Comparison of ENCODE assay signal across 3 fruit fly cellular contexts in the genomic region with DNA sequence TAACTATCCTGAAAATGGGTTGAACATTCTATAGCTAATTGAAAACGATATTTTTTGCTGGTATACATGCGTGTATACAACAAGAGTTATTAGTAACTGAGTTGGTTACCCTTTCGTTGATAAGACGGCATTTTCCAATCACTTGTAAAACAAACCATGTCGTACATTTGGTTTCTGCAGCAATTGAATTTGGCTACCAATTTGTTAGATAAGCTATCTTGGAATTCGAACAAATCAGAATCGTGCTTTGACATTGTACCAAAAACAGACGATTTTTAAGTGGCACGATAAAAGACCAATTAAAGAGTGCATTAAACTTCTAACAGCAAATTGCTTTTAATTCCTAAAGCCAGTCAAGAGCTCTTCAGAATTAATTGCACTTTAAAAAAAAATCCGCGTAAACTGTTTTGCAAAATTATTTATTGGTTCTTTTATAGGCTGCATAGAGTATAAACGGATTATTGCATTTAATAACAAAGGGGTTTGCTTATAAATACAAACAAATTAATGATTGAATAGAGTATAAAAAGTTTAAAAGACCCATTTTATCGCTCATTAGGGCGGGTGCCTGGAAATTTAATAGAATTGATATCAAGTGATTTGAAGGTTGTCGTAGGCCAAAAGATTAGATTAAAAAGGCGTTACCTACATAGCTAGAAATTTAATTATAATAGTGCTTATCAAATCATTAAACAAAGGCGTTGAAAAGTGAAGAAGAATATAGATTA.
A peak's percentile ranks its signal among the peaks of the same experiment; 100 is the strongest.
TF ChIP-seq lines count a peak whose summit lies in the region.

No protein-coding gene starts in this region.

- TF ChIP-seq CTCF in whole organism, embryonic (GFP tag; optimal IDR thresholded peaks at IDR 0.05; lab: Kevin White, UChicago), result no peak

TF ChIP-seq in whole organism, adult, 20 proteins besides CTCF, POLR2A, EP300 and RAD21:
- TF ChIP-seq CG7045 (GFP tag; optimal IDR thresholded peaks at IDR 0.05; lab: Kevin White, UChicago) (no peak), tj (GFP tag; optimal IDR thresholded peaks at IDR 0.05; lab: Kevin White, UChicago) (no peak), kay (GFP tag; lab: Kevin White, UChicago; ENCODE audit: borderline replicate concordance) (peak; percentile 8)

TF ChIP-seq in whole organism, embryonic, 481 proteins besides CTCF, POLR2A, EP300 and RAD21:
- TF ChIP-seq NC2β (GFP tag; optimal IDR thresholded peaks at IDR 0.05; lab: Kevin White, UChicago), result no peak
- peak; percentile 27 for TF ChIP-seq sug (tag; optimal IDR thresholded peaks at IDR 0.05; lab: Kevin White, UChicago)
- TF ChIP-seq sens-2 (GFP tag; IDR thresholded peaks at IDR 0.05; lab: Robert Waterston, UW), result 0 out of 2 replicates have a peak, but pooled peaks have one; percentile 34
- peak; percentile 60 for TF ChIP-seq D19A (tag; optimal IDR thresholded peaks at IDR 0.05; lab: Kevin White, UChicago)
- peak; percentile 2 for TF ChIP-seq grn (GFP tag; optimal IDR thresholded peaks at IDR 0.05; lab: Kevin White, UChicago)
- TF ChIP-seq Xrp1 (GFP tag; IDR thresholded peaks at IDR 0.05; lab: Robert Waterston, UW), result 0 out of 2 replicates have a peak, but pooled peaks have one; percentile 6
- TF ChIP-seq CG4617 (GFP tag; optimal IDR thresholded peaks at IDR 0.05; lab: Kevin White, UChicago; ENCODE audit: borderline replicate concordance), result no peak
- peak; percentile 94 for TF ChIP-seq mirr (GFP tag; optimal IDR thresholded peaks at IDR 0.05; lab: Kevin White, UChicago)
- peak; percentile 52 for TF ChIP-seq sens (GFP tag; lab: Kevin White, UChicago)
- no peak for TF ChIP-seq gro (GFP tag; optimal IDR thresholded peaks at IDR 0.05; lab: Kevin White, UChicago)
- peak; percentile 25 for TF ChIP-seq CG15269 (tag; optimal IDR thresholded peaks at IDR 0.05; lab: Kevin White, UChicago)
- TF ChIP-seq caup (GFP tag; optimal IDR thresholded peaks at IDR 0.05; lab: Kevin White, UChicago; ENCODE audit: severe bottlenecking), result peak; percentile 61
- peak; percentile 9 for TF ChIP-seq cwo (GFP tag; optimal IDR thresholded peaks at IDR 0.05; lab: Kevin White, UChicago)
- peak; percentile 26 for TF ChIP-seq CG34376 (GFP tag; optimal IDR thresholded peaks at IDR 0.05; lab: Kevin White, UChicago)
- no peak for TF ChIP-seq CG11093 (GFP tag; IDR thresholded peaks at IDR 0.05; lab: Robert Waterston, UW)
- TF ChIP-seq Pdp1 (GFP tag; optimal IDR thresholded peaks at IDR 0.05; lab: Kevin White, UChicago), result no peak
- peak; percentile 8 for TF ChIP-seq gem (tag; optimal IDR thresholded peaks at IDR 0.05; lab: Kevin White, UChicago)
- no peak for TF ChIP-seq CG4730 (GFP tag; IDR thresholded peaks at IDR 0.05; lab: Robert Waterston, UW)
- peak; percentile 10 for TF ChIP-seq CG2678 (tag; optimal IDR thresholded peaks at IDR 0.05; lab: Kevin White, UChicago)
- TF ChIP-seq pfk (GFP tag; optimal IDR thresholded peaks at IDR 0.05; lab: Kevin White, UChicago), result no peak
- TF ChIP-seq sim (GFP tag; IDR thresholded peaks at IDR 0.05; lab: Robert Waterston, UW), result no peak
- TF ChIP-seq lab (GFP tag; optimal IDR thresholded peaks at IDR 0.05; lab: Kevin White, UChicago), result peak; percentile 25
- TF ChIP-seq GATAe (GFP tag; conservative IDR thresholded peaks at IDR 0.05; lab: Robert Waterston, UW), result peak; percentile 20; the same call in 1 of the 2 replicates
- TF ChIP-seq Hr51 (GFP tag; optimal IDR thresholded peaks at IDR 0.05; lab: Kevin White, UChicago), result peak in 1 of 2 experiments; percentile 7
- peak; percentile 95 for TF ChIP-seq exex (tag; optimal IDR thresholded peaks at IDR 0.05; lab: Kevin White, UChicago)
- peak; percentile 88 for TF ChIP-seq sd (tag; optimal IDR thresholded peaks at IDR 0.05; lab: Kevin White, UChicago)
- peak; percentile 23 for TF ChIP-seq CG18599 (GFP tag; optimal IDR thresholded peaks at IDR 0.05; lab: Kevin White, UChicago)
TF ChIP-seq in whole organism, embryonic: peak in this region for 19.

TF ChIP-seq in whole organism, wandering third instar larva, 38 proteins besides CTCF, POLR2A, EP300 and RAD21:
- TF ChIP-seq h (GFP tag; optimal IDR thresholded peaks at IDR 0.05; lab: Kevin White, UChicago) (peak; percentile 44), woc (GFP tag; optimal IDR thresholded peaks at IDR 0.05; lab: Kevin White, UChicago) (no peak), Hr83 (GFP tag; optimal IDR thresholded peaks at IDR 0.05; lab: Kevin White, UChicago; ENCODE audit: poor library complexity, severe bottlenecking) (no peak), tai (GFP tag; optimal IDR thresholded peaks at IDR 0.05; lab: Kevin White, UChicago) (no peak), Dif (GFP tag; optimal IDR thresholded peaks at IDR 0.05; lab: Kevin White, UChicago; ENCODE audit: partially characterized antibody) (no peak), brk (GFP tag; optimal IDR thresholded peaks at IDR 0.05; lab: Kevin White, UChicago) (no peak), Vsx2 (GFP tag; optimal IDR thresholded peaks at IDR 0.05; lab: Kevin White, UChicago; ENCODE audit: partially characterized antibody) (no peak), fru (GFP tag; optimal IDR thresholded peaks at IDR 0.05; lab: Kevin White, UChicago) (peak; percentile 18)
TF ChIP-seq in whole organism, wandering third instar larva: peak in this region for 2.
